Fruit fly (Drosophila melanogaster) whole organism, pupa: ENCODE measurements around the gene beag.
A peak's percentile ranks its signal among the peaks of the same experiment; 100 is the strongest.

Experiments used
- CG4496 ChIP-seq: fragments of 200-800 bp; sonication (Bioruptor generic); IDR thresholded peaks from 3 replicates; pipeline ENCODE4 v1.3.6; 2022; ENCODE audit warnings: missing biosample characterization, missing genetic modification characterization
- CG8301 ChIP-seq: fragments of 200-800 bp; sonication (Bioruptor generic); optimal IDR thresholded peaks from 2 replicates; lab custom pipeline; 2018; ENCODE audit warnings: missing biosample characterization, mild to moderate bottlenecking, missing genetic modification characterization
- EcR ChIP-seq: fragments of 200-800 bp; sonication (Bioruptor generic); optimal IDR thresholded peaks from 3 replicates; lab custom pipeline; 2019; ENCODE audit warnings: missing biosample characterization, missing genetic modification characterization, mild to moderate bottlenecking, moderate library complexity, missing genetic modification reagents
- Pif1A ChIP-seq: fragments of 200-800 bp; sonication (Bioruptor generic); optimal IDR thresholded peaks from 3 replicates; lab custom pipeline; 2016; ENCODE audit warnings: missing biosample characterization, missing genetic modification characterization
- fd96Ca ChIP-seq: fragments of 200-800 bp; sonication (Bioruptor generic); IDR thresholded peaks from 3 replicates; pipeline ENCODE4 v1.3.6; 2022; ENCODE audit warnings: missing biosample characterization, missing genetic modification characterization

- TF ChIP-seq Pif1A (GFP tag; lab: Kevin White, UChicago) = no peak
- no peak for TF ChIP-seq CG4496 (GFP tag; lab: Robert Waterston, UW)
- no peak for TF ChIP-seq fd96Ca
- peak; percentile 78 for TF ChIP-seq EcR
- TF ChIP-seq CG8301 (tag; lab: Kevin White, UChicago) = no peak
Observed at dm6 chr3R:9043610-9044009, 21.3 kb downstream of the beag start.
